Worm (Caenorhabditis elegans) whole organism, L1 larva: ENCODE data around the gene F21D5.3.

Source experiments
- aly-2 ChIP-seq: fragments of 150-350 bp; optimal IDR thresholded peaks from 2 replicates; lab custom pipeline; 2014; ENCODE audit warnings: missing biosample characterization, missing genetic modification characterization
- ama-1 ChIP-seq: fragments of 150-350 bp; optimal IDR thresholded peaks from 2 replicates; lab custom pipeline; 2014
- lin-13 ChIP-seq: fragments of 150-350 bp; optimal IDR thresholded peaks from 2 replicates; lab custom pipeline; 2014; ENCODE audit warnings: missing biosample characterization, missing genetic modification reagents, missing genetic modification characterization
- lin-15B ChIP-seq: fragments of 150-350 bp; sonication (generic microtip); optimal IDR thresholded peaks from 3 replicates; lab custom pipeline; 2014; ENCODE audit warnings: missing biosample characterization, missing genetic modification characterization
- pag-3 ChIP-seq: sonication (generic microtip); optimal IDR thresholded peaks from 2 replicates; lab custom pipeline; 2017; ENCODE audit warnings: missing genetic modification characterization, mild to moderate bottlenecking, missing compliant biosample characterization, antibody characterized with exemption, borderline replicate concordance; ENCODE audit not compliant: insufficient read depth

DNA sequence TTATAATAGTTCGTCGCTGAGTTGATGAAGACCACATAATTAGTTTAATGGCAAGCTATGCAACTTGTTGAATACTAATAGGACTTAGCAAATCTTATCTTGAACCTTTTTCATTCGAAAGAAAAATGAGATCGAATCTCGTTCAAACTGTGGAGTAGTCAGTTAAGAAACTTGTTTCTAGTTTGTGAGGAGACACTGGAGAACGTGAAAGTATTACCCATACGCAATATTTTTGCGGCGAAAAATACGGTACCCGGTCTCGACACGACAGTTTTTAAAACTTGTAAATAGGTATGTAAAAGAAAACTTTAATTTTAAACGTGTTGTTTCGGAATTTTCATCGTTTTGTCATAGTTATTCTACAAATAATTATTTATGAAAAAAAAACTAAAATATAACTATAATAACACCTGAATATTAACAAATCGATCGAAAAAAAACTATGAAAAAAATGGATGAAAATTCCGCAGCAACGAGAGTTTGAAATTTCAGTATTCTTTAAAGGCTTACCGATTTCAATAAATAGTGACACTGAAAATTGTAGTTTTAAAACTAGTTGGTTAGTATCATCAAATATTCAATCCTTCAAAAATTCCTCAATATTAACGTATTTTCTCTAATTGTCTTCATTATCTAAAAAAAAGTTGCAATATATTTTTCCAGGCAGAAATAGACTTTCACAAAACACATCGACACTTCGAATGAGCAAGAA lies 15.1 kb downstream of the F21D5.3 start, which contains the start of the genes F20C5.7 and parg-1:
- TF ChIP-seq pag-3 (no peak), ama-1 (lab: Kevin White, UChicago) (no peak), lin-13 (GFP tag; lab: Kevin White, UChicago) (no peak), aly-2 (tag; lab: Kevin White, UChicago) (no peak), lin-15B (tag; lab: Kevin White, UChicago) (no peak)
